Fruit fly (Drosophila melanogaster): ENCODE data around the gene CG31220.

Gene CG31220

dm6 chr3R:19648289-19648916 is at the start of gene CG31220, which contains the start of gene CG6195:
Gene CG31220, plus strand, starts transcription at chr3R:19648487.
Gene CG6195, minus strand, starts transcription at chr3R:19648410.
- TF ChIP-seq NC2β (GFP tag; optimal IDR thresholded peaks at IDR 0.05) = peak; percentile 34
- TF ChIP-seq nmo (GFP tag; optimal IDR thresholded peaks at IDR 0.05) = peak; percentile 42
- TF ChIP-seq CG3163 (GFP tag; optimal IDR thresholded peaks at IDR 0.05) = peak; percentile 31
- 0 out of 2 replicates have a peak, but pooled peaks have one; percentile 22 for TF ChIP-seq ssp (GFP tag; IDR thresholded peaks at IDR 0.05)
- TF ChIP-seq crp (GFP tag; optimal IDR thresholded peaks at IDR 0.05) = peak; percentile 80 to 98
- TF ChIP-seq NfI (GFP tag; optimal IDR thresholded peaks at IDR 0.05) = peak; percentile 23
- peak; percentile 27 for TF ChIP-seq HmgZ (tag; optimal IDR thresholded peaks at IDR 0.05)
- peak in 1 of 2 experiments; percentile 23 for TF ChIP-seq bsh (GFP tag; optimal IDR thresholded peaks at IDR 0.05)
- TF ChIP-seq Lhr (GFP tag; optimal IDR thresholded peaks at IDR 0.05) = peak; percentile 40
- peak; percentile 62 for TF ChIP-seq Ets65A (GFP tag)
- peak; percentile 81 for TF ChIP-seq ci (GFP tag; IDR thresholded peaks at IDR 0.05)
- TF ChIP-seq Optix (GFP tag; IDR thresholded peaks at IDR 0.05) = peak; percentile 34; the same call in 1 of the 3 replicates
- TF ChIP-seq Sin3A (optimal IDR thresholded peaks at IDR 0.05) = peak; percentile 48
- TF ChIP-seq Drgx (GFP tag; IDR thresholded peaks at IDR 0.05) = no peak
- TF ChIP-seq CG30020 (tag; optimal IDR thresholded peaks at IDR 0.05) = peak; percentile 90
- TF ChIP-seq CG11456 (GFP tag; IDR thresholded peaks at IDR 0.05) = peak; percentile 76; the same call in 2 of the 3 replicates
- peak; percentile 14 for TF ChIP-seq CG12299 (tag; optimal IDR thresholded peaks at IDR 0.05)
- TF ChIP-seq CG2116 (GFP tag; optimal IDR thresholded peaks at IDR 0.05) = peak; percentile 45
- 0 out of 2 replicates have a peak, but pooled peaks have one; percentile 13 for TF ChIP-seq Nf-YA (GFP tag; IDR thresholded peaks at IDR 0.05)
- TF ChIP-seq Bgb (GFP tag; IDR thresholded peaks at IDR 0.05; ENCODE audit: partially characterized antibody) = peak; percentile 37; the same call in 1 of the 2 replicates
- peak; percentile 57 for TF ChIP-seq Ets97D (GFP tag; optimal IDR thresholded peaks at IDR 0.05)
- TF ChIP-seq Bteb2 (GFP tag; optimal IDR thresholded peaks at IDR 0.05) = peak; percentile 9
- peak; percentile 76; the same call in 1 of the 3 replicates for TF ChIP-seq CG2199 (GFP tag; IDR thresholded peaks at IDR 0.05)
- TF ChIP-seq HLH54F (GFP tag; optimal IDR thresholded peaks at IDR 0.05) = no peak
- TF ChIP-seq CG3995 (GFP tag; optimal IDR thresholded peaks at IDR 0.05) = peak; percentile 32
- peak; percentile 11 for TF ChIP-seq wek (GFP tag; optimal IDR thresholded peaks at IDR 0.05)
- TF ChIP-seq grau (tag; optimal IDR thresholded peaks at IDR 0.05) = peak; percentile 24
- peak; percentile 26 for TF ChIP-seq CG10267 (tag; optimal IDR thresholded peaks at IDR 0.05)
- peak; percentile 48 for TF ChIP-seq gfzf (GFP tag; optimal IDR thresholded peaks at IDR 0.05)
- peak; percentile 51; the same call in 2 of the 4 replicates for TF ChIP-seq Dll (GFP tag; IDR thresholded peaks at IDR 0.05; ENCODE audit: partially characterized antibody)
- TF ChIP-seq Hr51 (GFP tag; optimal IDR thresholded peaks at IDR 0.05) = peak in 1 of 2 experiments; percentile 25
- TF ChIP-seq ranshi (GFP tag; IDR thresholded peaks at IDR 0.05) = no peak
- peak; percentile 39; the same call in 1 of the 2 replicates for TF ChIP-seq Scr (GFP tag; IDR thresholded peaks at IDR 0.05; ENCODE audit: partially characterized antibody)
- peak; percentile 60; the same call in 1 of the 2 replicates for TF ChIP-seq NFAT (GFP tag; IDR thresholded peaks at IDR 0.05)
- peak; percentile 42 for TF ChIP-seq Hmr (GFP tag; optimal IDR thresholded peaks at IDR 0.05)
- TF ChIP-seq kni (GFP tag; optimal IDR thresholded peaks at IDR 0.05) = peak; percentile 10
- TF ChIP-seq CG17829 (tag; optimal IDR thresholded peaks at IDR 0.05) = peak; percentile 8
- TF ChIP-seq CG6689 (GFP tag; IDR thresholded peaks at IDR 0.05) = 0 out of 2 replicates have a peak, but pooled peaks have one; percentile 7
- no peak for TF ChIP-seq pros (GFP tag; optimal IDR thresholded peaks at IDR 0.05)
- TF ChIP-seq slbo (GFP tag; IDR thresholded peaks at IDR 0.05) = peak; percentile 33; the same call in 1 of the 2 replicates
- no peak for TF ChIP-seq CG8944 (GFP tag; optimal IDR thresholded peaks at IDR 0.05)
- TF ChIP-seq CG43689 (GFP tag; IDR thresholded peaks at IDR 0.05) = no peak
- TF ChIP-seq CG4282 (GFP tag; optimal IDR thresholded peaks at IDR 0.05) = peak; percentile 26
- TF ChIP-seq H2.0 (GFP tag; IDR thresholded peaks at IDR 0.05) = peak; percentile 44; the same call in 1 of the 2 replicates
- TF ChIP-seq Xbp1 (GFP tag; optimal IDR thresholded peaks at IDR 0.05) = peak; percentile 44
- TF ChIP-seq CG12659 (GFP tag; optimal IDR thresholded peaks at IDR 0.05) = peak; percentile 68
- TF ChIP-seq CG32772 (GFP tag; IDR thresholded peaks at IDR 0.05) = 0 out of 2 replicates have a peak, but pooled peaks have one; percentile 9
- TF ChIP-seq CG13424 (tag; optimal IDR thresholded peaks at IDR 0.05) = peak; percentile 19
